Worm (Caenorhabditis elegans) whole organism, L4 larva: ENCODE measurements around the gene ags-3.

Experiments used
- Y105C5A.15 ChIP-seq: fragments of 200-800 bp; sonication (Bioruptor generic); IDR thresholded peaks from 2 replicates; pipeline ENCODE4 v1.3.6; 2022; ENCODE audit warnings: missing genetic modification characterization, missing compliant biosample characterization
- arid-1 ChIP-seq: fragments of 200-800 bp; sonication (Bioruptor generic); conservative IDR thresholded peaks from 2 replicates; pipeline ENCODE4 v1.3.6; 2022; ENCODE audit warnings: missing genetic modification reagents, missing genetic modification characterization, missing compliant biosample characterization
- ceh-28 ChIP-seq: fragments of 150-350 bp; optimal IDR thresholded peaks from 2 replicates; lab custom pipeline; 2014; ENCODE audit warnings: missing biosample characterization, missing genetic modification reagents, missing genetic modification characterization
- ces-1 ChIP-seq: fragments of 150-350 bp; sonication (generic microtip); optimal IDR thresholded peaks from 4 replicates; lab custom pipeline; 2014; ENCODE audit warnings: missing biosample characterization, missing genetic modification reagents, missing genetic modification characterization
- cey-2 ChIP-seq: sonication (generic microtip); optimal IDR thresholded peaks from 3 replicates; lab custom pipeline; 2017; ENCODE audit warnings: missing genetic modification characterization, mild to moderate bottlenecking, missing compliant biosample characterization, antibody characterized with exemption, borderline replicate concordance; ENCODE audit not compliant: insufficient read depth
- hmg-1.1 ChIP-seq: fragments of 200-800 bp; sonication (Bioruptor generic); IDR thresholded peaks from 2 replicates; pipeline ENCODE4 v1.3.6; 2022; ENCODE audit warnings: missing genetic modification reagents, missing genetic modification characterization, missing compliant biosample characterization
- jun-1 ChIP-seq: fragments of 150-350 bp; optimal IDR thresholded peaks from 2 replicates; lab custom pipeline; 2014; ENCODE audit warnings: missing biosample characterization, missing genetic modification reagents, missing genetic modification characterization
- lin-13 ChIP-seq: fragments of 150-350 bp; optimal IDR thresholded peaks from 2 replicates; lab custom pipeline; 2014; ENCODE audit warnings: missing biosample characterization, missing genetic modification reagents, missing genetic modification characterization
- nhr-6 ChIP-seq: fragments of 150-350 bp; optimal IDR thresholded peaks from 2 replicates; lab custom pipeline; 2014; ENCODE audit warnings: missing biosample characterization, missing genetic modification characterization
- nhr-77 ChIP-seq: fragments of 150-350 bp; optimal IDR thresholded peaks from 2 replicates; lab custom pipeline; 2014; ENCODE audit warnings: missing biosample characterization, missing genetic modification characterization
- pha-4 ChIP-seq, 2 experiments: fragments of 150-350 bp in 1 of 2; fragments of 200-800 bp in 1 of 2; sonication (Bioruptor generic) in 1 of 2; IDR thresholded peaks in 1 of 2; optimal IDR thresholded peaks in 1 of 2; 2 replicates each; pipeline versions ENCODE4 v1.3.6 to Lab custom; 2014 to 2022; ENCODE audit warnings: missing genetic modification characterization in 2 of 2, missing genetic modification reagents in 2 of 2, missing biosample characterization in 1 of 2, missing compliant biosample characterization in 1 of 2
- pqm-1 ChIP-seq: sonication (generic microtip); optimal IDR thresholded peaks from 2 replicates; lab custom pipeline; 2017; ENCODE audit warnings: missing biosample characterization, missing genetic modification characterization
- unc-130 ChIP-seq: sonication (generic microtip); optimal IDR thresholded peaks from 2 replicates; lab custom pipeline; 2016; ENCODE audit warnings: missing genetic modification reagents, missing genetic modification characterization, missing compliant biosample characterization
- zfp-3 ChIP-seq: fragments of 200-800 bp; sonication (Bioruptor generic); conservative IDR thresholded peaks from 2 replicates; pipeline ENCODE4 v1.3.6; 2022; ENCODE audit warnings: missing genetic modification reagents, missing genetic modification characterization, missing compliant biosample characterization

ce11 chrX:5321563-5321962, 18.2 kb upstream of the ags-3 start:
- TF ChIP-seq ceh-28 (tag; lab: Kevin White, UChicago) (no peak), unc-130 (GFP tag; lab: Kevin White, UChicago) (no peak), arid-1 (GFP tag; lab: Robert Waterston, UW) (no peak), hmg-1.1 (GFP tag; lab: Robert Waterston, UW) (no peak), jun-1 (tag; lab: Kevin White, UChicago) (no peak), nhr-77 (tag; lab: Kevin White, UChicago) (no peak), cey-2 (tag; lab: Kevin White, UChicago) (no peak), lin-13 (GFP tag; lab: Kevin White, UChicago) (no peak), pha-4 (GFP tag; IDR thresholded peaks at IDR 0.05; lab: Robert Waterston, UW) (no peak), pha-4 (tag; optimal IDR thresholded peaks at IDR 0.05; lab: Kevin White, UChicago) (no peak), ces-1 (GFP tag; lab: Kevin White, UChicago) (no peak), nhr-6 (tag; lab: Kevin White, UChicago) (no peak), pqm-1 (tag; lab: Kevin White, UChicago) (no peak), Y105C5A.15 (GFP tag; lab: Robert Waterston, UW) (no peak), zfp-3 (no peak)
